Worm (Caenorhabditis elegans): Measurements from ENCODE around the gene sulp-4.

sulp-4 gene

ce11 chrV:11885087-11885486, 9.9 kb downstream of the sulp-4 start (continued):
- TF ChIP-seq lin-39 (tag; optimal IDR thresholded peaks at IDR 0.05) = no peak

ce11 chrV:11885939-11886338, 10.8 kb downstream of the sulp-4 start:
- TF ChIP-seq ets-5 (GFP tag; IDR thresholded peaks at IDR 0.05) (no peak), nhr-11 (tag; optimal IDR thresholded peaks at IDR 0.05) (no peak), ceh-88 (GFP tag; IDR thresholded peaks at IDR 0.05) (peak; percentile 56; the same call in 1 of the 2 replicates), sup-37 (GFP tag; optimal IDR thresholded peaks at IDR 0.05) (peak; percentile 39), mef-2 (tag; optimal IDR thresholded peaks at IDR 0.05) (no peak), nhr-47 (tag; optimal IDR thresholded peaks at IDR 0.05) (peak; percentile 60), mep-1 (tag; optimal IDR thresholded peaks at IDR 0.05) (peak; percentile 43), nhr-71 (tag; optimal IDR thresholded peaks at IDR 0.05) (peak; percentile 96), tbx-2 (tag; optimal IDR thresholded peaks at IDR 0.05) (peak; percentile 90), nhr-19 (GFP tag; conservative IDR thresholded peaks at IDR 0.05) (peak; percentile 99), ceh-63 (GFP tag; optimal IDR thresholded peaks at IDR 0.05) (no peak), nhr-85 (tag) (peak; percentile 90), xbp-1 (tag; optimal IDR thresholded peaks at IDR 0.05) (peak; percentile 31), nhr-28 (tag; optimal IDR thresholded peaks at IDR 0.05) (no peak), unc-86 (tag; optimal IDR thresholded peaks at IDR 0.05) (no peak), lin-15B (tag; optimal IDR thresholded peaks at IDR 0.05) (no peak), lin-39 (tag; optimal IDR thresholded peaks at IDR 0.05) (peak; percentile 18), lsy-2 (tag; optimal IDR thresholded peaks at IDR 0.05) (peak; percentile 51 to 56), elt-2 (tag; optimal IDR thresholded peaks at IDR 0.05) (peak; percentile 91), ceh-82 (tag; optimal IDR thresholded peaks at IDR 0.05) (peak in 1 of 3 experiments; percentile 11), aha-1 (tag; optimal IDR thresholded peaks at IDR 0.05) (no peak), snu-23 (GFP tag; optimal IDR thresholded peaks at IDR 0.05) (peak; percentile 91), C16A3.4 (tag; optimal IDR thresholded peaks at IDR 0.05) (peak; percentile 61), grh-1 (GFP tag; IDR thresholded peaks at IDR 0.05) (peak; percentile 41; the same call in 1 of the 2 replicates), C04F5.9 (tag; optimal IDR thresholded peaks at IDR 0.05) (peak; percentile 0), ztf-11 (tag; optimal IDR thresholded peaks at IDR 0.05) (no peak), unc-130 (tag; optimal IDR thresholded peaks at IDR 0.05) (peak; percentile 83), nhr-77 (tag; optimal IDR thresholded peaks at IDR 0.05) (peak; percentile 36), snpc-4 (tag; optimal IDR thresholded peaks at IDR 0.05) (peak; percentile 31), C34B4.2 (tag; optimal IDR thresholded peaks at IDR 0.05) (no peak), swsn-7 (tag; optimal IDR thresholded peaks at IDR 0.05) (peak; percentile 62), nhr-76 (tag; optimal IDR thresholded peaks at IDR 0.05) (no peak), blmp-1 (tag; optimal IDR thresholded peaks at IDR 0.05) (peak; percentile 54), lin-13 (GFP tag; optimal IDR thresholded peaks at IDR 0.05) (peak; percentile 58), lin-14 (GFP tag; optimal IDR thresholded peaks at IDR 0.05) (peak; percentile 94), pax-3 (tag; optimal IDR thresholded peaks at IDR 0.05) (peak; percentile 21), egl-27 (tag; optimal IDR thresholded peaks at IDR 0.05) (no peak), nhr-90 (tag; optimal IDR thresholded peaks at IDR 0.05; ENCODE audit: poor library complexity) (peak; percentile 83), lin-35 (GFP tag; optimal IDR thresholded peaks at IDR 0.05) (peak in 1 of 2 experiments; percentile 81), irx-1 (tag; optimal IDR thresholded peaks at IDR 0.05) (peak; percentile 13), ama-1 (optimal IDR thresholded peaks at IDR 0.05) (peak; percentile 10), ztf-4 (tag; optimal IDR thresholded peaks at IDR 0.05) (peak; percentile 50), dpl-1 (GFP tag; optimal IDR thresholded peaks at IDR 0.05) (peak in 2 of 3 experiments; percentile 24 to 51), mdl-1 (tag; optimal IDR thresholded peaks at IDR 0.05) (peak in 1 of 2 experiments; percentile 96), elt-3 (tag; optimal IDR thresholded peaks at IDR 0.05) (peak in 3 of 6 experiments; percentile 34 to 89 (median 87)), rnt-1 (tag; optimal IDR thresholded peaks at IDR 0.05) (peak; percentile 75), efl-1 (optimal IDR thresholded peaks at IDR 0.05) (peak; percentile 7 to 23), efl-1 (GFP tag; optimal IDR thresholded peaks at IDR 0.05 in 1 of 2) (peak; percentile 5 to 80), lir-3 (tag; optimal IDR thresholded peaks at IDR 0.05; ENCODE audit: poor library complexity) (peak; percentile 68), nhr-20 (tag; optimal IDR thresholded peaks at IDR 0.05) (peak; percentile 97), jun-1 (tag; optimal IDR thresholded peaks at IDR 0.05) (peak; percentile 23)

All from whole organism, L1 larva.